Worm (Caenorhabditis elegans) whole organism, early embryonic: ENCODE data around the gene C30E1.4.

Experiments
- B0310.2 ChIP-seq: sonication (generic microtip); optimal IDR thresholded peaks from 2 replicates; lab custom pipeline; 2016; ENCODE audit warnings: mild to moderate bottlenecking, missing genetic modification characterization, missing compliant biosample characterization
- aly-1 ChIP-seq: sonication (generic microtip); optimal IDR thresholded peaks from 2 replicates; lab custom pipeline; 2016; ENCODE audit warnings: missing genetic modification characterization, missing compliant biosample characterization
- ama-1 ChIP-seq: fragments of 150-350 bp; optimal IDR thresholded peaks from 2 replicates; lab custom pipeline; 2014
- ceh-36 ChIP-seq: sonication (generic microtip); optimal IDR thresholded peaks from 2 replicates; lab custom pipeline; 2016; ENCODE audit warnings: missing genetic modification characterization, inconsistent platforms, missing compliant biosample characterization
- flt-1 ChIP-seq: fragments of 200-800 bp; sonication (Bioruptor generic); IDR thresholded peaks from 2 replicates; pipeline ENCODE4 v1.3.6; 2022; ENCODE audit warnings: missing genetic modification characterization, missing compliant biosample characterization
- hmg-4 ChIP-seq: fragments of 200-800 bp; sonication (Bioruptor generic); optimal IDR thresholded peaks from 2 replicates; lab custom pipeline; 2018; ENCODE audit warnings: mild to moderate bottlenecking, missing genetic modification characterization, missing compliant biosample characterization
- hnd-1 ChIP-seq: sonication (generic microtip); optimal IDR thresholded peaks from 2 replicates; lab custom pipeline; 2016; ENCODE audit warnings: missing genetic modification characterization, missing compliant biosample characterization
- pes-1 ChIP-seq: fragments of 200-800 bp; sonication (Bioruptor generic); IDR thresholded peaks from 2 replicates; pipeline ENCODE4 v1.3.6; 2022; ENCODE audit warnings: missing genetic modification reagents, missing genetic modification characterization, missing compliant biosample characterization
- scrt-1 ChIP-seq: fragments of 200-800 bp; sonication (Bioruptor generic); IDR thresholded peaks from 2 replicates; pipeline ENCODE4 v1.3.6; 2022; ENCODE audit warnings: missing genetic modification characterization, missing compliant biosample characterization
- sea-1 ChIP-seq: fragments of 200-800 bp; sonication (Bioruptor generic); conservative IDR thresholded peaks from 2 replicates; pipeline ENCODE4 v1.3.6; 2022; ENCODE audit warnings: missing genetic modification characterization, missing compliant biosample characterization
- tbx-11 ChIP-seq: fragments of 200-800 bp; sonication (Bioruptor generic); IDR thresholded peaks from 2 replicates; pipeline ENCODE4 v1.3.6; 2022; ENCODE audit warnings: missing genetic modification characterization, missing compliant biosample characterization
- tbx-37 ChIP-seq: fragments of 200-800 bp; sonication (Bioruptor generic); conservative IDR thresholded peaks from 2 replicates; pipeline ENCODE4 v1.3.6; 2022; ENCODE audit warnings: missing genetic modification reagents, missing genetic modification characterization, missing compliant biosample characterization

ce11 chrX:16960346-16960745 lies 36.6 kb downstream of the C30E1.4 start:
- TF ChIP-seq ama-1 (lab: Kevin White, UChicago) = no peak
- TF ChIP-seq hnd-1 (tag; lab: Kevin White, UChicago) = no peak
- no peak for TF ChIP-seq aly-1 (tag; lab: Kevin White, UChicago)
- no peak for TF ChIP-seq hmg-4
- no peak for TF ChIP-seq sea-1
- no peak for TF ChIP-seq B0310.2 (tag; lab: Kevin White, UChicago)
- no peak for TF ChIP-seq tbx-11
- TF ChIP-seq ceh-36 = no peak
- TF ChIP-seq scrt-1 (GFP tag; lab: Robert Waterston, UW) = no peak
- TF ChIP-seq tbx-37 (GFP tag; lab: Robert Waterston, UW) = no peak
- no peak for TF ChIP-seq flt-1
- no peak for TF ChIP-seq pes-1 (GFP tag; lab: Robert Waterston, UW)
